Worm (Caenorhabditis elegans): ENCODE measurements around the gene ZK1086.3.

Gene ZK1086.3

DNA sequence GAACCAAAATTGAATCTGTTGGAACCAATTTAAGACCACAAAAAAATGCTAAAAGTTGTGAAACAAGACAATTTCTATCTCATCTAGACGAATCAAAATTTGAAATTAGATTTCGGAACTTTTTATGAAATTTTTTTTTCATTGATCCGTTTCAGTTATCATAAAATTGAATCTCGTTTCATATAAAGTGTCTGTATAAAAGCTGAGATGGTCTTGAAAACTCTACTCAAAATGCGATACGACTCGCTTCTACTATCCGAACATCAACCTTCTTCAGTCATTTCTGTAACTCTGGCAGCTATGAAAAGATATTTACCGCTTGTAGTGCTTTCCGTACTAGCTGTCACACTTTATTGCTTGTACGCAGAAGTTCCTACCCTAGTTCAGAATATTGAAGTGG lies at the start of gene ZK1086.3:
ZK1086.3 (plus strand) TSS at position 301 of the 400 bp plus-strand sequence.
- TF ChIP-seq rpc-1 (optimal IDR thresholded peaks at IDR 0.05) (no peak), rpc-1 (tag; optimal IDR thresholded peaks at IDR 0.05) (no peak), Y56A3A.18 (GFP tag; IDR thresholded peaks at IDR 0.05) (no peak), K12H6.12 (tag; optimal IDR thresholded peaks at IDR 0.05) (no peak), ekl-4 (GFP tag; IDR thresholded peaks at IDR 0.05) (no peak), egl-18 (GFP tag; IDR thresholded peaks at IDR 0.05) (no peak), ztf-26 (tag; optimal IDR thresholded peaks at IDR 0.05) (no peak), madf-3 (GFP tag; IDR thresholded peaks at IDR 0.05) (no peak), pbrm-1 (GFP tag; IDR thresholded peaks at IDR 0.05) (no peak), akir-1 (GFP tag; optimal IDR thresholded peaks at IDR 0.05) (no peak), F57A8.1 (GFP tag; optimal IDR thresholded peaks at IDR 0.05) (no peak), K11D2.4 (GFP tag; IDR thresholded peaks at IDR 0.05) (no peak), repo-1 (tag; optimal IDR thresholded peaks at IDR 0.05) (no peak), aptf-2 (GFP tag; conservative IDR thresholded peaks at IDR 0.05) (no peak), hlh-26 (GFP tag; conservative IDR thresholded peaks at IDR 0.05) (no peak), lir-1 (GFP tag; conservative IDR thresholded peaks at IDR 0.05) (no peak), somi-1 (GFP tag; optimal IDR thresholded peaks at IDR 0.05) (no peak), nhr-90 (tag; optimal IDR thresholded peaks at IDR 0.05) (no peak), mxl-1 (tag; optimal IDR thresholded peaks at IDR 0.05) (no peak), F52B5.7 (tag; optimal IDR thresholded peaks at IDR 0.05) (no peak), ets-4 (GFP tag; optimal IDR thresholded peaks at IDR 0.05) (no peak)

- TF ChIP-seq Y95B8A.8 (GFP tag; IDR thresholded peaks at IDR 0.05), result no peak
- no peak for TF ChIP-seq pha-4 (tag; optimal IDR thresholded peaks at IDR 0.05)
- no peak for TF ChIP-seq F39B2.1 (GFP tag; IDR thresholded peaks at IDR 0.05)
- no peak for TF ChIP-seq madf-6 (GFP tag; IDR thresholded peaks at IDR 0.05)
- TF ChIP-seq egl-18 (GFP tag; IDR thresholded peaks at IDR 0.05), result no peak
- TF ChIP-seq hsf-1 (GFP tag; IDR thresholded peaks at IDR 0.05), result no peak
- no peak for TF ChIP-seq Y53F4B.3 (GFP tag; IDR thresholded peaks at IDR 0.05)
- no peak for TF ChIP-seq ztf-28 (GFP tag; IDR thresholded peaks at IDR 0.05)
- TF ChIP-seq F55B11.4 (tag; optimal IDR thresholded peaks at IDR 0.05; ENCODE audit: borderline replicate concordance, insufficient read depth), result no peak
- TF ChIP-seq ztf-26 (tag; optimal IDR thresholded peaks at IDR 0.05), result no peak
- no peak for TF ChIP-seq rcor-1 (GFP tag; IDR thresholded peaks at IDR 0.05)
- TF ChIP-seq tbx-9 (tag; optimal IDR thresholded peaks at IDR 0.05; ENCODE audit: borderline replicate concordance), result no peak
- TF ChIP-seq Y56A3A.18 (GFP tag; IDR thresholded peaks at IDR 0.05), result no peak
- TF ChIP-seq Y53G8AR.9 (GFP tag; conservative IDR thresholded peaks at IDR 0.05), result no peak
- no peak for TF ChIP-seq lsl-1 (GFP tag; optimal IDR thresholded peaks at IDR 0.05)
- no peak for TF ChIP-seq sptf-2 (GFP tag; optimal IDR thresholded peaks at IDR 0.05)
Measured at ce11 chrX:13743371-13743770, 47.3 kb upstream of the ZK1086.3 start.

DNA sequence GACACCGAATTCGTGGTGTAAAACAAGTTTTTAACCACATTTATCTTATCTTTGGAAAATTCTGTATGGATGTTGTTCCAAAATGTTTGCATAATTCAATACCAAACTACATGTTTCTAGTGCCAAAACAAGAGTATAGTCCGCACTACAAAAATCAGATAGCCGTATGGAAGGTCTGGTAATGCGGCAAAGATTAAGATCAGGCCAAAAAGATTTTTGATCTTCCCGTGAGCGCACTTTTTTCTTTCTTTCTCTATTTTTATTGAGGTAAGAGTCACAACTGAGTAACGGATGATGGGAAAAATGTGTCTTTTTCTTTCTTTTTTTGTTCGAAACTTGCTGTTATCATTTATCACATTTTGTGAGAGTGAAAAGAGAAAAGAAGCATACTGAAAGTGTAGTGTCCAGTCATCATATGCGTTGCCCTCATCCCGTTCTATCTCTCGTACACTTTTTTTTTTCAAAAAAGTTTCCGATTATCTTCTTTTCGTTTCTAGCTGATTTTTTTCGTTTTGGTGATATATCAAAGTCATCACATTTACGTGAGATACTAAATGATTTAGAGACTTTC lies 46.0 kb upstream of the ZK1086.3 start:
- TF ChIP-seq mxl-1 (tag; optimal IDR thresholded peaks at IDR 0.05), result no peak
- peak; percentile 58 for TF ChIP-seq nhr-80 (tag; optimal IDR thresholded peaks at IDR 0.05)
- TF ChIP-seq let-607 (tag; optimal IDR thresholded peaks at IDR 0.05), result no peak
- TF ChIP-seq Y53G8AR.9 (GFP tag; conservative IDR thresholded peaks at IDR 0.05), result no peak
- TF ChIP-seq athp-1 (tag; optimal IDR thresholded peaks at IDR 0.05), result no peak
- TF ChIP-seq cebp-1 (GFP tag; IDR thresholded peaks at IDR 0.05), result no peak
- TF ChIP-seq cebp-1 (tag; optimal IDR thresholded peaks at IDR 0.05), result no peak
- TF ChIP-seq ztf-26 (tag; optimal IDR thresholded peaks at IDR 0.05), result peak; percentile 27
- peak; percentile 88 for TF ChIP-seq somi-1 (GFP tag; optimal IDR thresholded peaks at IDR 0.05)
- TF ChIP-seq lin-40 (tag; optimal IDR thresholded peaks at IDR 0.05), result peak; percentile 57
- TF ChIP-seq rec-8 (tag; optimal IDR thresholded peaks at IDR 0.05), result no peak

All from whole organism, young adult.